Fruit fly (Drosophila melanogaster): ENCODE data around the gene nonA-l.

nonA-l gene

DNA sequence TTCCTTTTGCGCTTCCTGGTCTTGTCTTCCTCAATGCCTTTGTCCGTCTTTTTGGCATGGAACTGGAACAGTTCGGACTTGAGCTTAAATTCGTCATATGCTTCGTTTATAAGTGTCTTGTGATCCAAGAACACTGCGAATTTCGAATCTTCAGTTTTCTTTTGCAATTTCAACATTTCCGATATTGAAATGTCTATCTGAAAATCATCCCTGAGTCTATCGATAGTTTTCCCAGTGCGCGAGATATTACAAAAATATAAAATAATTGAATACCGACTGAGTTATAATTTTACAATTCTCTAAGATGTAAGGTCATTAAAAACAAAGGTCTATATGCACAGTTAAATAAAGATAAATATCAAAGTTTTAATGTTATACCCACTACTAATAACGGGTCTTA, 10.9 kb downstream of the nonA-l start, which contains the start of gene Mettl4 (continued):
- TF ChIP-seq inv (GFP tag; IDR thresholded peaks at IDR 0.05; ENCODE audit: partially characterized antibody) (0 out of 2 replicates have a peak, but pooled peaks have one; percentile 9), slp2 (GFP tag; optimal IDR thresholded peaks at IDR 0.05) (no peak), sr (GFP tag; IDR thresholded peaks at IDR 0.05) (no peak), CG4404 (GFP tag; IDR thresholded peaks at IDR 0.05) (no peak), sens-2 (GFP tag; IDR thresholded peaks at IDR 0.05) (no peak), trem (tag; optimal IDR thresholded peaks at IDR 0.05) (peak; percentile 16), CG17359 (tag; optimal IDR thresholded peaks at IDR 0.05) (no peak), dati (GFP tag; IDR thresholded peaks at IDR 0.05) (no peak), CG8765 (GFP tag; IDR thresholded peaks at IDR 0.05) (no peak), HLH4C (GFP tag; IDR thresholded peaks at IDR 0.05; ENCODE audit: partially characterized antibody) (peak; percentile 74), CG7987 (GFP tag; optimal IDR thresholded peaks at IDR 0.05) (no peak), rib (GFP tag; IDR thresholded peaks at IDR 0.05) (no peak), CG10321 (GFP tag; IDR thresholded peaks at IDR 0.05) (no peak), ham (GFP tag; IDR thresholded peaks at IDR 0.05) (no peak), CG10543 (GFP tag; optimal IDR thresholded peaks at IDR 0.05) (no peak), cas (GFP tag; IDR thresholded peaks at IDR 0.05) (no peak), Neu2 (GFP tag; optimal IDR thresholded peaks at IDR 0.05; ENCODE audit: borderline replicate concordance) (no peak), CG5245 (GFP tag; optimal IDR thresholded peaks at IDR 0.05) (no peak), so (GFP tag; IDR thresholded peaks at IDR 0.05) (no peak), disco-r (GFP tag; optimal IDR thresholded peaks at IDR 0.05) (no peak), CG15514 (GFP tag; optimal IDR thresholded peaks at IDR 0.05) (no peak), CG10979 (tag; optimal IDR thresholded peaks at IDR 0.05) (no peak), Sry-δ (GFP tag; optimal IDR thresholded peaks at IDR 0.05) (peak; percentile 62), Doc3 (GFP tag; IDR thresholded peaks at IDR 0.05; ENCODE audit: partially characterized antibody) (peak; percentile 63; the same call in 2 of the 3 replicates), ab (GFP tag; optimal IDR thresholded peaks at IDR 0.05) (no peak), Bgb (GFP tag; IDR thresholded peaks at IDR 0.05; ENCODE audit: partially characterized antibody) (peak; percentile 67), Dll (GFP tag; IDR thresholded peaks at IDR 0.05; ENCODE audit: partially characterized antibody) (peak; percentile 71), Ets97D (GFP tag; optimal IDR thresholded peaks at IDR 0.05) (peak; percentile 47), CG14710 (tag; optimal IDR thresholded peaks at IDR 0.05) (peak; percentile 21), Hmx (GFP tag; optimal IDR thresholded peaks at IDR 0.05) (no peak), Nf-YC (tag; optimal IDR thresholded peaks at IDR 0.05) (no peak), repo (GFP tag; optimal IDR thresholded peaks at IDR 0.05) (no peak), CG14965 (GFP tag; optimal IDR thresholded peaks at IDR 0.05; ENCODE audit: borderline replicate concordance) (no peak), CG10267 (tag; optimal IDR thresholded peaks at IDR 0.05) (peak; percentile 4), E2f2 (GFP tag; IDR thresholded peaks at IDR 0.05) (peak; percentile 92), CG3838 (GFP tag; optimal IDR thresholded peaks at IDR 0.05) (no peak), CG8359 (GFP tag; optimal IDR thresholded peaks at IDR 0.05; ENCODE audit: borderline replicate concordance) (no peak), wek (GFP tag; optimal IDR thresholded peaks at IDR 0.05) (no peak), gcm (GFP tag; optimal IDR thresholded peaks at IDR 0.05) (no peak), CG4424 (GFP tag; optimal IDR thresholded peaks at IDR 0.05) (no peak), sna (GFP tag; IDR thresholded peaks at IDR 0.05; ENCODE audit: partially characterized antibody) (peak; percentile 47), vnd (GFP tag; IDR thresholded peaks at IDR 0.05; ENCODE audit: partially characterized antibody) (peak; percentile 54; the same call in 1 of the 3 replicates), vvl (GFP tag; IDR thresholded peaks at IDR 0.05) (no peak), CG1603 (tag; optimal IDR thresholded peaks at IDR 0.05) (peak; percentile 8), Med (GFP tag) (no peak), CG7372 (GFP tag; IDR thresholded peaks at IDR 0.05) (no peak), ase (GFP tag; IDR thresholded peaks at IDR 0.05) (no peak), odd (GFP tag; optimal IDR thresholded peaks at IDR 0.05) (no peak), salm (tag; optimal IDR thresholded peaks at IDR 0.05) (no peak), CG7839 (tag; optimal IDR thresholded peaks at IDR 0.05) (no peak), lab (GFP tag; optimal IDR thresholded peaks at IDR 0.05) (no peak)

Measured in whole organism, embryonic.